Worm (Caenorhabditis elegans): Measurements from ENCODE around the gene H02F09.2.

Gene H02F09.2

ce11 chrX:1589962-1590361 lies 17.9 kb downstream of the H02F09.2 start (continued):
- TF ChIP-seq hmg-1.2 (GFP tag; IDR thresholded peaks at IDR 0.05), result peak; percentile 46
- no peak for TF ChIP-seq ztf-22 (GFP tag; optimal IDR thresholded peaks at IDR 0.05)
- no peak for TF ChIP-seq egrh-3 (GFP tag; IDR thresholded peaks at IDR 0.05)
- peak; percentile 47 for TF ChIP-seq pbrm-1 (GFP tag; IDR thresholded peaks at IDR 0.05)
- no peak for TF ChIP-seq zfh-2 (GFP tag; conservative IDR thresholded peaks at IDR 0.05)

ce11 chrX:1598061-1598690 lies 26.1 kb downstream of the H02F09.2 start:
- TF ChIP-seq ceh-27 (GFP tag; optimal IDR thresholded peaks at IDR 0.05) (peak; percentile 64), F10E7.11 (tag; optimal IDR thresholded peaks at IDR 0.05) (no peak)

ce11 chrX:1599294-1599693 lies 27.2 kb downstream of the H02F09.2 start:
- TF ChIP-seq gei-17 (GFP tag; optimal IDR thresholded peaks at IDR 0.05), result no peak
- 0 out of 2 replicates have a peak, but pooled peaks have one; percentile 11 for TF ChIP-seq zfh-2 (GFP tag; conservative IDR thresholded peaks at IDR 0.05)

DNA sequence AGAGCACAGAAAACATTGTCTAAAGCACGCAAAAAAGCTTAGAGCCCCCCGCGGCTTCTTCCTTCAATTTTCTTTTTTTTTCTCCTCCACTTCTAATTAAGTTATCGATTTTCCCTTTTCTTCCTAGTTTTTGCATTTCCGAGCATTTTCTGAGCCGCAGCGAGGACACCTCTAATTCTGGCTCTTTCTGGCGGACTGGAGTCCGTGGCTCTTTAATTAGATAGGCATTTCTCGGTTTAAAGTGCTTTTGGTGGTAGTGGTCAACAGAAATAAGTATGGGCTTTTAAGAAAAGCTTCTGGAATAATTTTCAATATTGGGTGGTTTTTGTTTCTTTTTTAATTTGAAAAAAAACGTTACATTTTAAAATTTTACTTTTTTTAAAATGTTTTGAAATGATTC lies 29.5 kb downstream of the H02F09.2 start:
- no peak for TF ChIP-seq tlf-1 (GFP tag; optimal IDR thresholded peaks at IDR 0.05)
- no peak for TF ChIP-seq egl-44 (GFP tag; IDR thresholded peaks at IDR 0.05)
- TF ChIP-seq ama-1 (optimal IDR thresholded peaks at IDR 0.05), result no peak
- no peak for TF ChIP-seq ama-1 (GFP tag; optimal IDR thresholded peaks at IDR 0.05)
- TF ChIP-seq hmg-20 (GFP tag; IDR thresholded peaks at IDR 0.05), result no peak
- TF ChIP-seq let-526 (GFP tag; IDR thresholded peaks at IDR 0.05), result no peak

ce11 chrX:1602548-1602947 lies 30.5 kb downstream of the H02F09.2 start:
- 0 out of 2 replicates have a peak, but pooled peaks have one; percentile 65 for TF ChIP-seq lag-1 (GFP tag; IDR thresholded peaks at IDR 0.05)
- TF ChIP-seq hrde-1 (tag; optimal IDR thresholded peaks at IDR 0.05; ENCODE audit: borderline replicate concordance), result no peak
- TF ChIP-seq F37B4.10 (GFP tag; IDR thresholded peaks at IDR 0.05), result 0 out of 2 replicates have a peak, but pooled peaks have one; percentile 21
- TF ChIP-seq Y53F4B.3 (GFP tag; IDR thresholded peaks at IDR 0.05), result no peak
- no peak for TF ChIP-seq ceh-27 (GFP tag; optimal IDR thresholded peaks at IDR 0.05)

ce11 chrX:1603027-1603426 lies 31.0 kb downstream of the H02F09.2 start:
- TF ChIP-seq egrh-3 (GFP tag; IDR thresholded peaks at IDR 0.05), result peak; percentile 86
- 0 out of 2 replicates have a peak, but pooled peaks have one; percentile 21 for TF ChIP-seq mcd-1 (GFP tag; IDR thresholded peaks at IDR 0.05)
- no peak for TF ChIP-seq ceh-100 (GFP tag; IDR thresholded peaks at IDR 0.05)
- no peak for TF ChIP-seq ztf-22 (GFP tag; optimal IDR thresholded peaks at IDR 0.05)

- TF ChIP-seq nfyb-1 (GFP tag; IDR thresholded peaks at IDR 0.05) (no peak), B0035.1 (tag; optimal IDR thresholded peaks at IDR 0.05) (no peak), F10E7.11 (tag; optimal IDR thresholded peaks at IDR 0.05) (no peak), nhr-80 (tag; optimal IDR thresholded peaks at IDR 0.05) (peak; percentile 64), mcd-1 (GFP tag; IDR thresholded peaks at IDR 0.05) (no peak), ama-1 (optimal IDR thresholded peaks at IDR 0.05) (no peak), ama-1 (GFP tag; optimal IDR thresholded peaks at IDR 0.05) (no peak)
These were observed 31.7 kb downstream of the H02F09.2 start for ce11 chrX:1603709-1604108.

DNA sequence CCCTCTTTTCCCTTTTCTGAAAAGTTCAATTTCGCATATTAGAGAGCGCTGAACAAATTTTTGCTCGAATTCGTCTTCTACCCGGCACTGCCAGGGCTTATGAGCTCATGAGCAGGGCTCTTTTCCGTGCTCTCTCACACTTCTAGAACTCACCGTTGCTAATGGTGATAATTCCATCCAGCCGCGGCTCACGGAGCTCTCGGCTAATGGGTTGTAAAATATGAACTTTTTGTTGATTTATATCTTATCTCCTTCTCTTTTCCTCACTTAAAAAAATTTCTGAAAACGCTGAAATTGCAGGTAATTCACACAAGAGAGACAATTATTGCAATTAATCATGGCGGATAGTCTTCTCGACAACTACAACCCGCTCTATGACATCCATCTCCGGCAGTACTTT lies 32.6 kb downstream of the H02F09.2 start, which contains the start of gene H11E01.3:
TSS of gene H11E01.3 (plus strand) at position 301 of the 400 bp plus-strand sequence.
- TF ChIP-seq nfya-2 (GFP tag; IDR thresholded peaks at IDR 0.05) (no peak), F57C9.4 (tag; optimal IDR thresholded peaks at IDR 0.05) (no peak), ceh-27 (GFP tag; optimal IDR thresholded peaks at IDR 0.05) (no peak), ztf-25 (GFP tag; IDR thresholded peaks at IDR 0.05) (no peak), snpc-1.3 (tag; optimal IDR thresholded peaks at IDR 0.05; ENCODE audit: insufficient read depth) (no peak), F49E8.2 (tag; optimal IDR thresholded peaks at IDR 0.05; ENCODE audit: insufficient read depth) (no peak), madf-3 (GFP tag; IDR thresholded peaks at IDR 0.05) (no peak), lin-54 (GFP tag; optimal IDR thresholded peaks at IDR 0.05) (no peak), B0261.1 (tag; optimal IDR thresholded peaks at IDR 0.05) (no peak), lir-1 (GFP tag; conservative IDR thresholded peaks at IDR 0.05) (no peak), sea-2 (GFP tag; IDR thresholded peaks at IDR 0.05) (no peak), dpl-1 (GFP tag; optimal IDR thresholded peaks at IDR 0.05) (no peak), atf-7 (tag; optimal IDR thresholded peaks at IDR 0.05) (no peak), ztf-28 (GFP tag; IDR thresholded peaks at IDR 0.05) (no peak)
